Fruit fly (Drosophila melanogaster) whole organism, embryonic: ENCODE data around the gene Polr2F.

Experiments used
- ATbp ChIP-seq: fragments of 200-800 bp; sonication (Bioruptor generic); optimal IDR thresholded peaks from 2 replicates; lab custom pipeline; 2017; ENCODE audit warnings: missing biosample characterization, mild to moderate bottlenecking, missing genetic modification characterization, missing genetic modification reagents
- BEAF-32 ChIP-seq: fragments of 200-800 bp; sonication (Bioruptor generic); optimal IDR thresholded peaks from 3 replicates; lab custom pipeline; 2017; ENCODE audit warnings: missing biosample characterization, missing genetic modification characterization, mild to moderate bottlenecking, moderate library complexity, missing genetic modification reagents
- BtbVII ChIP-seq: fragments of 200-800 bp; sonication (Bioruptor generic); optimal IDR thresholded peaks from 3 replicates; lab custom pipeline; 2017; ENCODE audit warnings: missing biosample characterization, mild to moderate bottlenecking, missing genetic modification characterization
- C15 ChIP-seq: fragments of 200-800 bp; sonication (Bioruptor generic); IDR thresholded peaks from 3 replicates; pipeline ENCODE4 v1.3.6; 2022; ENCODE audit warnings: missing biosample characterization, missing genetic modification characterization
- CG10209 ChIP-seq: fragments of 200-800 bp; sonication (Bioruptor generic); optimal IDR thresholded peaks from 3 replicates; lab custom pipeline; 2017; ENCODE audit warnings: missing biosample characterization, mild to moderate bottlenecking, missing genetic modification characterization, missing genetic modification reagents
- CG10321 ChIP-seq: fragments of 200-800 bp; sonication (Bioruptor generic); IDR thresholded peaks from 2 replicates; pipeline ENCODE4 v1.3.6; 2022; ENCODE audit warnings: missing biosample characterization, missing genetic modification characterization
- CG11560 ChIP-seq: fragments of 200-800 bp; sonication (Bioruptor generic); IDR thresholded peaks from 3 replicates; pipeline ENCODE4 v1.3.6; 2022; ENCODE audit warnings: missing biosample characterization, missing genetic modification characterization
- CG12659 ChIP-seq: fragments of 200-800 bp; sonication (Bioruptor generic); optimal IDR thresholded peaks from 3 replicates; lab custom pipeline; 2017; ENCODE audit warnings: mild to moderate bottlenecking, missing biosample characterization, missing genetic modification reagents, missing genetic modification characterization
- CG12942 ChIP-seq: fragments of 200-800 bp; sonication (Bioruptor generic); optimal IDR thresholded peaks from 3 replicates; lab custom pipeline; 2016; ENCODE audit warnings: missing biosample characterization, missing genetic modification characterization
- CG13424 ChIP-seq: fragments of 200-800 bp; sonication (Bioruptor generic); optimal IDR thresholded peaks from 2 replicates; lab custom pipeline; 2019; ENCODE audit warnings: missing biosample characterization, mild to moderate bottlenecking, missing genetic modification characterization, moderate library complexity
- CG14014 ChIP-seq: fragments of 200-800 bp; sonication (Bioruptor generic); IDR thresholded peaks from 2 replicates; pipeline ENCODE4 v1.3.6; 2022; ENCODE audit warnings: missing biosample characterization, missing genetic modification characterization
- CG15269 ChIP-seq: fragments of 200-800 bp; sonication (Bioruptor generic); optimal IDR thresholded peaks from 2 replicates; lab custom pipeline; 2018; ENCODE audit warnings: missing biosample characterization, mild to moderate bottlenecking, missing genetic modification characterization, moderate library complexity
- CG15514 ChIP-seq: fragments of 200-800 bp; sonication (Bioruptor generic); optimal IDR thresholded peaks from 3 replicates; lab custom pipeline; 2017; ENCODE audit warnings: missing biosample characterization, missing genetic modification characterization, mild to moderate bottlenecking, moderate library complexity, missing genetic modification reagents
- CG16815 ChIP-seq: fragments of 200-800 bp; sonication (Bioruptor generic); optimal IDR thresholded peaks from 3 replicates; lab custom pipeline; 2017; ENCODE audit warnings: missing biosample characterization, mild to moderate bottlenecking, missing genetic modification characterization
- CG17328 ChIP-seq: fragments of 200-800 bp; sonication (Bioruptor generic); IDR thresholded peaks from 2 replicates; pipeline ENCODE4 v1.3.6; 2022; ENCODE audit warnings: missing biosample characterization, missing genetic modification characterization
- CG18619 ChIP-seq: fragments of 200-800 bp; sonication (Bioruptor generic); optimal IDR thresholded peaks from 3 replicates; lab custom pipeline; 2017; ENCODE audit warnings: missing biosample characterization, mild to moderate bottlenecking, missing genetic modification characterization
- CG2678 ChIP-seq: fragments of 200-800 bp; sonication (Bioruptor generic); optimal IDR thresholded peaks from 3 replicates; lab custom pipeline; 2019; ENCODE audit warnings: missing biosample characterization, mild to moderate bottlenecking, missing genetic modification characterization, moderate library complexity
- CG2712 ChIP-seq: fragments of 200-800 bp; optimal IDR thresholded peaks from 3 replicates; lab custom pipeline; 2019; ENCODE audit warnings: missing biosample characterization, mild to moderate bottlenecking, missing genetic modification characterization, moderate library complexity
- CG32532 ChIP-seq: fragments of 200-800 bp; sonication (Bioruptor generic); IDR thresholded peaks from 2 replicates; pipeline ENCODE4 v1.3.6; 2022; ENCODE audit warnings: missing biosample characterization, missing genetic modification characterization
- CG3281 ChIP-seq: fragments of 200-800 bp; sonication (Bioruptor generic); optimal IDR thresholded peaks from 3 replicates; lab custom pipeline; 2017; ENCODE audit warnings: missing biosample characterization, mild to moderate bottlenecking, missing genetic modification characterization
- CG5180 ChIP-seq: fragments of 200-800 bp; sonication (Bioruptor generic); optimal IDR thresholded peaks from 3 replicates; lab custom pipeline; 2017; ENCODE audit warnings: missing biosample characterization, missing genetic modification characterization, mild to moderate bottlenecking, moderate library complexity, missing genetic modification reagents
- CG6765 ChIP-seq: fragments of 200-800 bp; sonication (Bioruptor generic); optimal IDR thresholded peaks from 3 replicates; lab custom pipeline; 2017; ENCODE audit warnings: missing biosample characterization, mild to moderate bottlenecking, missing genetic modification characterization
- CG7839 ChIP-seq: fragments of 200-800 bp; sonication (Bioruptor generic); optimal IDR thresholded peaks from 3 replicates; lab custom pipeline; 2018; ENCODE audit warnings: missing biosample characterization, mild to moderate bottlenecking, missing genetic modification characterization, moderate library complexity
- CG8388 ChIP-seq: fragments of 200-800 bp; sonication (Bioruptor generic); optimal IDR thresholded peaks from 2 replicates; lab custom pipeline; 2019; ENCODE audit warnings: missing biosample characterization, mild to moderate bottlenecking, missing genetic modification characterization, moderate library complexity
- CG9609 ChIP-seq: fragments of 200-800 bp; sonication (Bioruptor generic); optimal IDR thresholded peaks from 3 replicates; lab custom pipeline; 2016; ENCODE audit warnings: missing biosample characterization, missing genetic modification characterization
- Chrac-16 ChIP-seq: fragments of 200-800 bp; sonication (Bioruptor generic); optimal IDR thresholded peaks from 3 replicates; lab custom pipeline; 2016; ENCODE audit warnings: missing biosample characterization, missing genetic modification characterization
- D19A ChIP-seq: fragments of 200-800 bp; optimal IDR thresholded peaks from 3 replicates; lab custom pipeline; 2019; ENCODE audit warnings: missing biosample characterization, mild to moderate bottlenecking, missing genetic modification characterization, moderate library complexity
- D19B ChIP-seq: fragments of 200-800 bp; sonication (Bioruptor generic); optimal IDR thresholded peaks from 2 replicates; lab custom pipeline; 2017; ENCODE audit warnings: missing biosample characterization, mild to moderate bottlenecking, missing genetic modification characterization
- Dbx ChIP-seq: fragments of 200-800 bp; sonication (Bioruptor generic); IDR thresholded peaks from 3 replicates; pipeline ENCODE4 v1.3.6; 2022; ENCODE audit warnings: missing biosample characterization, missing genetic modification characterization
- Ets65A ChIP-seq: fragments of 200-800 bp; sonication (Bioruptor generic); peaks from one replicate; lab custom pipeline; 2016; ENCODE audit warnings: missing biosample characterization, missing genetic modification characterization
- Fer3 ChIP-seq: fragments of 200-800 bp; sonication (Bioruptor generic); optimal IDR thresholded peaks from 2 replicates; lab custom pipeline; 2018; ENCODE audit warnings: missing biosample characterization, mild to moderate bottlenecking, missing genetic modification characterization, moderate library complexity
- HHEX ChIP-seq: fragments of 200-800 bp; sonication (Bioruptor generic); optimal IDR thresholded peaks from 3 replicates; lab custom pipeline; 2017; ENCODE audit warnings: missing biosample characterization, mild to moderate bottlenecking, missing genetic modification characterization, missing genetic modification reagents
- Hr39 ChIP-seq: fragments of >200 bp; optimal IDR thresholded peaks from 2 replicates; lab custom pipeline; 2017
- Jarid2 ChIP-seq: fragments of 200-800 bp; sonication (Bioruptor generic); optimal IDR thresholded peaks from 3 replicates; lab custom pipeline; 2017; ENCODE audit warnings: mild to moderate bottlenecking, missing biosample characterization, missing genetic modification reagents, missing genetic modification characterization
- Nf-YC ChIP-seq: fragments of 200-800 bp; optimal IDR thresholded peaks from 3 replicates; lab custom pipeline; 2019; ENCODE audit warnings: missing biosample characterization, mild to moderate bottlenecking, missing genetic modification characterization, moderate library complexity
- Poxn ChIP-seq: fragments of 200-800 bp; sonication (Bioruptor generic); IDR thresholded peaks from 2 replicates; pipeline ENCODE4 v1.3.6; 2022; ENCODE audit warnings: missing biosample characterization, missing genetic modification characterization
- al ChIP-seq: fragments of 200-800 bp; sonication (Bioruptor generic); IDR thresholded peaks from 2 replicates; pipeline ENCODE4 v1.3.6; 2022; ENCODE audit warnings: missing biosample characterization, missing genetic modification characterization
- cad ChIP-seq: fragments of >200 bp; optimal IDR thresholded peaks from 2 replicates; lab custom pipeline; 2017; ENCODE audit warnings: missing biosample characterization, missing genetic modification characterization
- dan ChIP-seq: fragments of 200-800 bp; sonication (Bioruptor generic); IDR thresholded peaks from 2 replicates; pipeline ENCODE4 v1.3.6; 2022; ENCODE audit warnings: missing biosample characterization, missing genetic modification characterization
- dmrt99B ChIP-seq: fragments of 200-800 bp; sonication (Bioruptor generic); optimal IDR thresholded peaks from 2 replicates; lab custom pipeline; 2018; ENCODE audit warnings: missing biosample characterization, mild to moderate bottlenecking, missing genetic modification characterization, moderate library complexity
- eyg ChIP-seq: fragments of 200-800 bp; sonication (Bioruptor generic); optimal IDR thresholded peaks from 3 replicates; lab custom pipeline; 2016; ENCODE audit warnings: missing biosample characterization, missing genetic modification characterization
- fd102C ChIP-seq: fragments of 200-800 bp; sonication (Bioruptor generic); optimal IDR thresholded peaks from 2 replicates; lab custom pipeline; 2018; ENCODE audit warnings: missing biosample characterization, mild to moderate bottlenecking, missing genetic modification characterization, moderate library complexity
- ftz-f1 ChIP-seq: fragments of 200-800 bp; sonication (Bioruptor generic); optimal IDR thresholded peaks from 2 replicates; lab custom pipeline; 2016; ENCODE audit warnings: missing biosample characterization, missing genetic modification characterization
- gem ChIP-seq: fragments of 200-800 bp; sonication (Bioruptor generic); optimal IDR thresholded peaks from 2 replicates; lab custom pipeline; 2019; ENCODE audit warnings: missing biosample characterization, mild to moderate bottlenecking, missing genetic modification characterization, moderate library complexity
- lab ChIP-seq: fragments of 200-800 bp; sonication (Bioruptor generic); optimal IDR thresholded peaks from 3 replicates; lab custom pipeline; 2017; ENCODE audit warnings: missing biosample characterization, missing genetic modification characterization, mild to moderate bottlenecking, moderate library complexity, missing genetic modification reagents
- mld ChIP-seq: fragments of 200-800 bp; sonication (Bioruptor generic); IDR thresholded peaks from 3 replicates; pipeline ENCODE4 v1.3.6; 2022; ENCODE audit warnings: missing biosample characterization, missing genetic modification characterization; ENCODE audit not compliant: partially characterized antibody
- pita ChIP-seq: fragments of 200-800 bp; sonication (Bioruptor generic); optimal IDR thresholded peaks from 2 replicates; lab custom pipeline; 2017; ENCODE audit warnings: missing biosample characterization, mild to moderate bottlenecking, missing genetic modification characterization
- tio ChIP-seq: fragments of 200-800 bp; sonication (Bioruptor generic); optimal IDR thresholded peaks from 2 replicates; lab custom pipeline; 2017; ENCODE audit warnings: missing biosample characterization, missing genetic modification characterization, inconsistent platforms
- trem ChIP-seq: fragments of 200-800 bp; optimal IDR thresholded peaks from 3 replicates; lab custom pipeline; 2019; ENCODE audit warnings: missing biosample characterization, mild to moderate bottlenecking, missing genetic modification characterization, moderate library complexity
- zf30C ChIP-seq: fragments of 200-800 bp; sonication (Bioruptor generic); optimal IDR thresholded peaks from 3 replicates; lab custom pipeline; 2018; ENCODE audit warnings: missing biosample characterization, mild to moderate bottlenecking, missing genetic modification characterization
- zfh2 ChIP-seq: fragments of 200-800 bp; sonication (Bioruptor generic); optimal IDR thresholded peaks from 2 replicates; lab custom pipeline; 2016; ENCODE audit warnings: missing biosample characterization, missing genetic modification characterization

Gene Polr2F

dm6 chr3R:5412987-5413386 lies 41.4 kb downstream of the Polr2F start (continued):
- no peak for TF ChIP-seq cad
- no peak for TF ChIP-seq eyg (GFP tag; lab: Kevin White, UChicago)
- peak; percentile 35 for TF ChIP-seq tio (GFP tag; lab: Kevin White, UChicago)
- TF ChIP-seq CG5180 (GFP tag; lab: Kevin White, UChicago): peak; percentile 12
- TF ChIP-seq fd102C: no peak
- TF ChIP-seq pita: no peak
- peak; percentile 45 for TF ChIP-seq CG6765 (GFP tag; lab: Kevin White, UChicago)
- TF ChIP-seq CG13424: peak; percentile 60
- TF ChIP-seq Fer3 (tag; lab: Kevin White, UChicago): peak; percentile 45
- no peak for TF ChIP-seq Jarid2
- TF ChIP-seq CG32532 (GFP tag; lab: Robert Waterston, UW): 0 out of 2 replicates have a peak, but pooled peaks have one; percentile 24
- peak; percentile 68 for TF ChIP-seq gem (tag; lab: Kevin White, UChicago)
- TF ChIP-seq CG16815 (GFP tag; lab: Kevin White, UChicago): peak; percentile 23
- TF ChIP-seq CG12942 (GFP tag; lab: Kevin White, UChicago): no peak
- TF ChIP-seq dmrt99B (tag; lab: Kevin White, UChicago): peak; percentile 69
- no peak for TF ChIP-seq Hr39
- no peak for TF ChIP-seq ATbp (GFP tag; lab: Kevin White, UChicago)
- no peak for TF ChIP-seq Poxn
- TF ChIP-seq Nf-YC (tag; lab: Kevin White, UChicago): peak; percentile 45
- peak; percentile 11 for TF ChIP-seq CG8388
- TF ChIP-seq CG2678: peak; percentile 78
- TF ChIP-seq Dbx (GFP tag; lab: Robert Waterston, UW): no peak
- TF ChIP-seq CG12659 (GFP tag; lab: Kevin White, UChicago): peak; percentile 59
- peak; percentile 12 for TF ChIP-seq trem (tag; lab: Kevin White, UChicago)
- no peak for TF ChIP-seq ftz-f1 (GFP tag; lab: Kevin White, UChicago)
- peak; percentile 14 for TF ChIP-seq zf30C (GFP tag; lab: Kevin White, UChicago)
- TF ChIP-seq CG15514 (GFP tag; lab: Kevin White, UChicago): peak; percentile 1
- peak; percentile 29 for TF ChIP-seq BtbVII (GFP tag; lab: Kevin White, UChicago)
- no peak for TF ChIP-seq BEAF-32
- no peak for TF ChIP-seq Ets65A (GFP tag; lab: Kevin White, UChicago)
- TF ChIP-seq CG17328 (GFP tag; lab: Robert Waterston, UW): peak; percentile 21; the same call in 1 of the 2 replicates
- TF ChIP-seq Chrac-16 (GFP tag; lab: Kevin White, UChicago): peak; percentile 27
- TF ChIP-seq CG15269: peak; percentile 58
- TF ChIP-seq mld (GFP tag; lab: Robert Waterston, UW): no peak
- peak; percentile 2 for TF ChIP-seq D19A (tag; lab: Kevin White, UChicago)
- TF ChIP-seq CG11560 (tag; lab: Robert Waterston, UW): 0 out of 3 replicates have a peak, but pooled peaks have one; percentile 21
- no peak for TF ChIP-seq dan
- TF ChIP-seq CG9609: no peak
- TF ChIP-seq zfh2 (GFP tag; lab: Kevin White, UChicago): peak; percentile 20
- TF ChIP-seq CG2712 (tag; lab: Kevin White, UChicago): peak; percentile 58
- peak; percentile 63 for TF ChIP-seq CG7839 (tag; lab: Kevin White, UChicago)
- peak; percentile 59 for TF ChIP-seq lab (GFP tag; lab: Kevin White, UChicago)
- TF ChIP-seq CG14014 (GFP tag; lab: Robert Waterston, UW): no peak
- peak; percentile 41 for TF ChIP-seq CG18619 (GFP tag; lab: Kevin White, UChicago)
- TF ChIP-seq HHEX: peak; percentile 47
- no peak for TF ChIP-seq al (GFP tag; lab: Robert Waterston, UW)
- no peak for TF ChIP-seq CG10321 (GFP tag; lab: Robert Waterston, UW)
- TF ChIP-seq CG10209 (GFP tag; lab: Kevin White, UChicago): peak; percentile 56
- no peak for TF ChIP-seq D19B (GFP tag; lab: Kevin White, UChicago)
- 0 out of 3 replicates have a peak, but pooled peaks have one; percentile 33 for TF ChIP-seq C15 (GFP tag; lab: Robert Waterston, UW)
- peak; percentile 61 for TF ChIP-seq CG3281
